Fruit fly (Drosophila melanogaster): ENCODE measurements around the gene CG18557.

DNA sequence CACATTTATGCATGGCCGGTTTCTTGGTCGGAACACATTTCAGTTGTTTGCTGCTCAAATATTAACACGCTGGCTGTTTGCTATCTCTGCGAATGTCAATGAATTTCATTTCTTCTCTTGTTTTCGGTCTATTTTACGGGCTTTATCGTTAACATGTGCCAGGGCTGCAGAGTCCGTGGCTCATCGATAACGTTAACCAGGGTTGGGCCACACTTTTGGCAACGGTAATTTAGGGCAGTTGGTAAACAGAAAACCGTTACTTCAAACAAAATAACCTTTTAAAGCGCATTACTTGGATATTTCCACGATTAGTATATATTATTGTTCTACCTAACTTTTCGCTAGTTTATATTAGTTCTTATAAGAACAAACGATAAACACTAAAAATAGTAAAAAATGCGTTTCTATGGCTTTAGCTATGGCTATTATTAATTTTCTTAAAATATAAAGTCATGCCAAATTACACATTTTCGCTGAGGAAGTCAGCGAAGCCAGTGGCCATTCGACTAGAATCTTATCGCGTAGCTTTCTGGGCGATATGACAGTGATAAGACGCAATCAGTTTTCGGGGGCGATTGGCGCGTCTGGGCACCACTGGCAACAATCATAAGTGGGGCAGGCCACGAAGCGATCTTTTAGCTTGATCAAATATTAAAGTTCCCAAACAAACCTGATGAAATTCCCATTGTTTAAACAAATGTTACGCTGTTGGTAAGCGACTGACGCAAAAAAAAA lies 37.6 kb upstream of the CG18557 start:
- peak; percentile 55 for TF ChIP-seq Met (GFP tag; optimal IDR thresholded peaks at IDR 0.05)
- no peak for TF ChIP-seq CG10631 (GFP tag; optimal IDR thresholded peaks at IDR 0.05)
- TF ChIP-seq OdsH (GFP tag; optimal IDR thresholded peaks at IDR 0.05) = no peak
- no peak for TF ChIP-seq Hr4 (GFP tag; optimal IDR thresholded peaks at IDR 0.05)
- TF ChIP-seq Sox102F (GFP tag; optimal IDR thresholded peaks at IDR 0.05) = peak; percentile 27
- TF ChIP-seq fkh (GFP tag; optimal IDR thresholded peaks at IDR 0.05) = peak; percentile 76
- no peak for TF ChIP-seq CG32006 (GFP tag; optimal IDR thresholded peaks at IDR 0.05)
- no peak for TF ChIP-seq CG6854 (GFP tag; optimal IDR thresholded peaks at IDR 0.05)
- no peak for TF ChIP-seq CG8632 (GFP tag; optimal IDR thresholded peaks at IDR 0.05)
- TF ChIP-seq CG8319 (GFP tag; optimal IDR thresholded peaks at IDR 0.05) = no peak
- peak; percentile 30; the same call in 1 of the 3 replicates for TF ChIP-seq eg (GFP tag; IDR thresholded peaks at IDR 0.05)
- no peak for TF ChIP-seq CG8119 (GFP tag; IDR thresholded peaks at IDR 0.05)
- TF ChIP-seq Ets96B (tag; optimal IDR thresholded peaks at IDR 0.05) = no peak
